Worm (Caenorhabditis elegans) whole organism, L2 larva: ENCODE data around the gene F02C9.1.

Source experiments
- alr-1 ChIP-seq: fragments of 150-350 bp; optimal IDR thresholded peaks from 2 replicates; lab custom pipeline; 2014; ENCODE audit warnings: missing biosample characterization, missing genetic modification characterization
- ceh-82 ChIP-seq: fragments of 150-350 bp; optimal IDR thresholded peaks from 2 replicates; lab custom pipeline; 2014; ENCODE audit warnings: missing biosample characterization, missing genetic modification characterization
- elt-1 ChIP-seq: fragments of 150-350 bp; optimal IDR thresholded peaks from 2 replicates; lab custom pipeline; 2014; ENCODE audit warnings: missing biosample characterization, missing genetic modification characterization
- lsy-2 ChIP-seq, 2 experiments: fragments of 150-350 bp in 1 of 2; sonication (generic microtip) in 1 of 2; optimal IDR thresholded peaks; 2 replicates each; lab custom pipeline; 2014 to 2017; ENCODE audit warnings: missing biosample characterization in 2 of 2, missing genetic modification characterization in 2 of 2
- mdl-1 ChIP-seq, 2 experiments: fragments of 150-350 bp in 1 of 2; sonication (generic microtip) in 1 of 2; optimal IDR thresholded peaks; 2 replicates each; lab custom pipeline; 2017; ENCODE audit warnings: missing biosample characterization in 2 of 2, missing genetic modification characterization in 2 of 2

DNA sequence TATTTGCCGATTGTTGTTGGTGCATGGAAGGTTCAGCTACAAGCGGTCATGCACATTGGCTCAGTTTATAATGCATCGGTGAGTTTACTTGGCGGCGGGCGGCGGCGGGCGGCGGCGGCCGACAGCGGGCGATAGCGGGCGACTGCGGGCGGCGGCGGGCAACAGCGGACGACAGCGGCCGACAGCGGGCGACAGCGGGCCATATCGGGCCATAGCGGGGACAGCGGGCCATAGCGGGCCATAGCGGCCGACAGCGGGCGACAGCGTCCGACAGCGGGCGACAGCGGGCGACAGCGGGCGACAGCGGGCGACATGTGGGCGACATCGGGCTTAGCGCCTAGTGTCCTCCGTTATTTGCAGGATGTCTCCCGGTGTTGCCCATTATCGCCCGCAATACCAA lies 6.4 kb upstream of the F02C9.1 start:
- TF ChIP-seq mdl-1 (tag; optimal IDR thresholded peaks at IDR 0.05; lab: Kevin White, UChicago) (no peak), alr-1 (tag; lab: Kevin White, UChicago) (no peak), elt-1 (no peak), lsy-2 (tag; optimal IDR thresholded peaks at IDR 0.05; lab: Kevin White, UChicago) (no peak), ceh-82 (tag; lab: Kevin White, UChicago) (no peak)
